Worm (Caenorhabditis elegans) whole organism, young adult: ENCODE results near the gene wdr-31.
A peak's percentile ranks its signal among the peaks of the same experiment; 100 is the strongest.

ENCODE experiments used
- B0035.1 ChIP-seq: sonication (generic microtip); optimal IDR thresholded peaks from 2 replicates; lab custom pipeline; 2016; ENCODE audit warnings: missing genetic modification characterization, mild to moderate bottlenecking, missing compliant biosample characterization, missing genotype, missing genetic modification reagents
- B0336.3 ChIP-seq: fragments of 200-800 bp; sonication (Bioruptor generic); IDR thresholded peaks from 2 replicates; pipeline ENCODE4 v1.3.6; 2022; ENCODE audit warnings: missing genetic modification characterization, missing compliant biosample characterization
- D2030.7 ChIP-seq: fragments of 200-800 bp; sonication (Bioruptor generic); IDR thresholded peaks from 2 replicates; pipeline ENCODE4 v1.3.6; 2022; ENCODE audit warnings: missing genetic modification reagents, missing genetic modification characterization, missing compliant biosample characterization
- F33H1.4 ChIP-seq: fragments of 200-800 bp; sonication (Bioruptor generic); IDR thresholded peaks from 2 replicates; pipeline ENCODE4 v1.3.6; 2022; ENCODE audit warnings: missing genetic modification reagents, missing genetic modification characterization, missing compliant biosample characterization
- F37B4.10 ChIP-seq: fragments of 200-800 bp; sonication (Bioruptor generic); IDR thresholded peaks from 2 replicates; pipeline ENCODE4 v1.3.6; 2022; ENCODE audit warnings: missing genetic modification characterization, missing compliant biosample characterization
- F52B5.7 ChIP-seq: sonication (generic microtip); optimal IDR thresholded peaks from 2 replicates; lab custom pipeline; 2016; ENCODE audit warnings: mild to moderate bottlenecking, missing genetic modification characterization, missing compliant biosample characterization
- F55B11.4 ChIP-seq: sonication (generic microtip); optimal IDR thresholded peaks from 2 replicates; lab custom pipeline; 2016; ENCODE audit warnings: missing compliant biosample characterization, missing genetic modification characterization, borderline replicate concordance; ENCODE audit not compliant: insufficient read depth
- F57C9.4 ChIP-seq: sonication (generic microtip); optimal IDR thresholded peaks from 2 replicates; lab custom pipeline; 2017; ENCODE audit warnings: mild to moderate bottlenecking, missing genetic modification characterization, missing compliant biosample characterization
- K11D2.4 ChIP-seq: fragments of 200-800 bp; sonication (Bioruptor generic); IDR thresholded peaks from 2 replicates; pipeline ENCODE4 v1.3.6; 2022; ENCODE audit warnings: missing genetic modification reagents, missing genetic modification characterization, missing compliant biosample characterization
- K12H6.12 ChIP-seq: fragments of 200-800 bp; sonication (Bioruptor generic); optimal IDR thresholded peaks from 2 replicates; lab custom pipeline; 2018; ENCODE audit warnings: mild to moderate bottlenecking, missing genetic modification characterization, missing compliant biosample characterization
- Y53F4B.3 ChIP-seq: fragments of 200-800 bp; sonication (Bioruptor generic); IDR thresholded peaks from 2 replicates; pipeline ENCODE4 v1.3.6; 2022; ENCODE audit warnings: missing genetic modification reagents, missing genetic modification characterization, missing compliant biosample characterization
- Y56A3A.18 ChIP-seq: fragments of 200-800 bp; sonication (Bioruptor generic); IDR thresholded peaks from 2 replicates; pipeline ENCODE4 v1.3.6; 2022; ENCODE audit warnings: missing genetic modification reagents, missing genetic modification characterization, missing compliant biosample characterization
- cebp-1 ChIP-seq, 2 experiments: fragments of 200-800 bp in 1 of 2; sonication (Bioruptor generic) in 1 of 2; sonication (generic microtip) in 1 of 2; IDR thresholded peaks in 1 of 2; optimal IDR thresholded peaks in 1 of 2; 2 replicates each; pipeline versions ENCODE4 v1.3.6 to Lab custom; 2017 to 2022; ENCODE audit warnings: missing compliant biosample characterization in 2 of 2, missing genetic modification characterization in 2 of 2, mild to moderate bottlenecking in 1 of 2, missing genetic modification reagents in 1 of 2, moderate library complexity in 1 of 2
- cebp-2 ChIP-seq: fragments of 200-800 bp; sonication (Bioruptor generic); IDR thresholded peaks from 2 replicates; pipeline ENCODE4 v1.3.6; 2022; ENCODE audit warnings: missing genetic modification characterization, missing compliant biosample characterization
- ceh-79 ChIP-seq: sonication (generic microtip); optimal IDR thresholded peaks from 2 replicates; lab custom pipeline; 2017; ENCODE audit warnings: mild to moderate bottlenecking, missing genetic modification characterization, missing compliant biosample characterization
- egrh-3 ChIP-seq: fragments of 200-800 bp; sonication (Bioruptor generic); IDR thresholded peaks from 2 replicates; pipeline ENCODE4 v1.3.6; 2022; ENCODE audit warnings: missing genetic modification reagents, missing genetic modification characterization, missing compliant biosample characterization
- him-1 ChIP-seq: sonication (generic microtip); optimal IDR thresholded peaks from 2 replicates; lab custom pipeline; 2016; ENCODE audit warnings: missing genotype, missing genetic modification reagents, missing genetic modification characterization, missing compliant biosample characterization
- hlh-26 ChIP-seq: fragments of 200-800 bp; sonication (Bioruptor generic); conservative IDR thresholded peaks from 2 replicates; pipeline ENCODE4 v1.3.6; 2022; ENCODE audit warnings: missing genetic modification reagents, missing genetic modification characterization, missing compliant biosample characterization
- hmg-1.2 ChIP-seq: fragments of 200-800 bp; sonication (Bioruptor generic); IDR thresholded peaks from 2 replicates; pipeline ENCODE4 v1.3.6; 2022; ENCODE audit warnings: missing genetic modification reagents, missing genetic modification characterization, missing compliant biosample characterization
- hsf-1 ChIP-seq: fragments of 200-800 bp; sonication (Bioruptor generic); IDR thresholded peaks from 2 replicates; pipeline ENCODE4 v1.3.6; 2022; ENCODE audit warnings: missing genetic modification reagents, missing genetic modification characterization, missing compliant biosample characterization
- let-526 ChIP-seq: fragments of 200-800 bp; sonication (Bioruptor generic); IDR thresholded peaks from 2 replicates; pipeline ENCODE4 v1.3.6; 2022; ENCODE audit warnings: missing genetic modification reagents, missing genetic modification characterization, missing compliant biosample characterization
- lin-35 ChIP-seq, 3 experiments: fragments of 150-350 bp in 2 of 3; sonication (generic microtip) in 1 of 3; optimal IDR thresholded peaks; 2 replicates each; lab custom pipeline; 2014 to 2018; ENCODE audit warnings: missing biosample characterization in 3 of 3, missing genetic modification characterization in 3 of 3, missing genetic modification reagents in 3 of 3
- lsl-1 ChIP-seq: fragments of 200-800 bp; sonication (Bioruptor generic); optimal IDR thresholded peaks from 2 replicates; lab custom pipeline; 2018; ENCODE audit warnings: mild to moderate bottlenecking, missing genetic modification characterization, moderate library complexity, missing compliant biosample characterization
- madf-3 ChIP-seq: fragments of 200-800 bp; sonication (Bioruptor generic); IDR thresholded peaks from 2 replicates; pipeline ENCODE4 v1.3.6; 2022; ENCODE audit warnings: missing genetic modification reagents, missing genetic modification characterization, missing compliant biosample characterization
- madf-8 ChIP-seq: fragments of 200-800 bp; sonication (Bioruptor generic); conservative IDR thresholded peaks from 2 replicates; pipeline ENCODE4 v1.3.6; 2022; ENCODE audit warnings: missing genetic modification reagents, missing genetic modification characterization, missing compliant biosample characterization
- nfyb-1 ChIP-seq: fragments of 200-800 bp; sonication (Bioruptor generic); IDR thresholded peaks from 2 replicates; pipeline ENCODE4 v1.3.6; 2022; ENCODE audit warnings: missing genetic modification reagents, missing genetic modification characterization, missing compliant biosample characterization
- pbrm-1 ChIP-seq: fragments of 200-800 bp; sonication (Bioruptor generic); IDR thresholded peaks from 2 replicates; pipeline ENCODE4 v1.3.6; 2022; ENCODE audit warnings: missing genetic modification reagents, missing genetic modification characterization, missing compliant biosample characterization
- rcor-1 ChIP-seq: fragments of 200-800 bp; sonication (Bioruptor generic); IDR thresholded peaks from 2 replicates; pipeline ENCODE4 v1.3.6; 2022; ENCODE audit warnings: missing genetic modification reagents, missing genetic modification characterization, missing compliant biosample characterization
- sdz-38 ChIP-seq: sonication (generic microtip); optimal IDR thresholded peaks from 2 replicates; lab custom pipeline; 2016; ENCODE audit warnings: missing genotype, missing genetic modification characterization, missing compliant biosample characterization
- snpc-3.4 ChIP-seq: sonication (generic microtip); optimal IDR thresholded peaks from 2 replicates; lab custom pipeline; 2017; ENCODE audit warnings: missing genetic modification characterization, mild to moderate bottlenecking, missing compliant biosample characterization, antibody characterized with exemption, moderate library complexity, missing genotype, missing genetic modification reagents
- sptf-2 ChIP-seq: fragments of 200-800 bp; sonication (Bioruptor generic); optimal IDR thresholded peaks from 2 replicates; lab custom pipeline; 2018; ENCODE audit warnings: mild to moderate bottlenecking, missing genetic modification characterization, missing compliant biosample characterization
- tbx-9 ChIP-seq: sonication (generic microtip); optimal IDR thresholded peaks from 2 replicates; lab custom pipeline; 2016; ENCODE audit warnings: borderline replicate concordance, missing genetic modification characterization, inconsistent platforms, missing compliant biosample characterization
- zfh-2 ChIP-seq: fragments of 200-800 bp; sonication (Bioruptor generic); conservative IDR thresholded peaks from 2 replicates; pipeline ENCODE4 v1.3.6; 2022; ENCODE audit warnings: missing genetic modification reagents, missing genetic modification characterization, missing compliant biosample characterization
- zim-3 ChIP-seq: sonication (generic microtip); optimal IDR thresholded peaks from 2 replicates; lab custom pipeline; 2017; ENCODE audit warnings: mild to moderate bottlenecking, missing genetic modification characterization, moderate library complexity, missing compliant biosample characterization
- ztf-18 ChIP-seq: sonication (generic microtip); optimal IDR thresholded peaks from 2 replicates; lab custom pipeline; 2016; ENCODE audit warnings: missing genotype, mild to moderate bottlenecking, missing genetic modification characterization, missing compliant biosample characterization
- ztf-22 ChIP-seq: fragments of 200-800 bp; sonication (Bioruptor generic); optimal IDR thresholded peaks from 2 replicates; lab custom pipeline; 2018; ENCODE audit warnings: mild to moderate bottlenecking, missing genetic modification characterization, moderate library complexity, missing compliant biosample characterization
- ztf-28 ChIP-seq: fragments of 200-800 bp; sonication (Bioruptor generic); IDR thresholded peaks from 2 replicates; pipeline ENCODE4 v1.3.6; 2022; ENCODE audit warnings: missing genetic modification reagents, missing genetic modification characterization, missing compliant biosample characterization

Gene wdr-31

DNA sequence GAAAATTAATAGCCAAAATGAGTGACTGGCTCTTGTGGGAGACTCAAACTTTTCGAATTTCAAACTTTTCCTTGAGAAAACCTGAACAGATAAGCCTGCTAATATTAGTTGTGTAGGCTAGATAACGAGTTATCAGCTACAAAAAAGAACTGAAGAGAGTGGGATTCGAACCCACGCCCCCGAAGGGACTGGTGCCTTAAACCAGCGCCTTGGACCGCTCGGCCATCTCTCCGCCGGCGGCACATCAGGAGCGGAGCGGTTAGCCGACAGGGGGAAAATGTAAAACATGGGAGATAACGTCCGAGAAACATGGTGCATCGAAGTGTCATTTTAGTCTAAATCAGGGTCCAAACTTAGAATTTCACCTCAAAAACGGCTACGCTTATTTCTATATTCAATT, 552 bp upstream of the wdr-31 start (continued):
- TF ChIP-seq ztf-28 (GFP tag; lab: Robert Waterston, UW): no peak
- peak; percentile 5 for TF ChIP-seq lsl-1 (GFP tag; lab: Kevin White, UChicago)

- no peak for TF ChIP-seq ztf-18
- TF ChIP-seq madf-3: 0 out of 2 replicates have a peak, but pooled peaks have one; percentile 23
- TF ChIP-seq zfh-2 (GFP tag; lab: Robert Waterston, UW): peak; percentile 39; the same call in 1 of the 2 replicates
- 0 out of 2 replicates have a peak, but pooled peaks have one; percentile 12 for TF ChIP-seq cebp-2
- no peak for TF ChIP-seq cebp-1 (GFP tag; IDR thresholded peaks at IDR 0.05; lab: Robert Waterston, UW)
- TF ChIP-seq cebp-1 (tag; optimal IDR thresholded peaks at IDR 0.05; lab: Kevin White, UChicago): peak; percentile 10
- TF ChIP-seq let-526 (GFP tag; lab: Robert Waterston, UW): no peak
- TF ChIP-seq egrh-3 (GFP tag; lab: Robert Waterston, UW): no peak
- TF ChIP-seq hmg-1.2 (GFP tag; lab: Robert Waterston, UW): peak; percentile 61; the same call in 1 of the 2 replicates
These were observed 357 bp downstream of the wdr-31 start for ce11 chrII:2734735-2735134.

DNA sequence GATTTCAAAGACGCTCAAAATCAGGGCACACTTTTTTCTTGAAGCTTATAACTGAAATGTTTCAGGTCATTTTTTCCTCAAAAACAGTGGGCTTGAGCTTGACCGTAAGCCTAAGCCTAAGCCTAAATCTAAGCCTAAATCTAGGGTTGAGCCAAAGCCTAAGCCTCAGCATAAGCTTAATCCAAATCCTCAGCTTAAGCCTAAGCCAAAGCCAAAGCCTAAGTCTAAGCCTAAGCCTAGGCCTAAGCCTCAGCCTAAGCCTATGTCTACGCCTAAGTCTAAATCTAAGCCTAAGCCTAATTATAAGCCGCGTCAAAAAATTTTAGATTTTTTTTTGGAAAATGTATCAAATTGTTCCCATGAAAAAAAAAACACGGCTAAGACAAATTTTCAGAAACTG, 826 bp downstream of the wdr-31 start:
- no peak for TF ChIP-seq him-1 (tag; lab: Kevin White, UChicago)
- no peak for TF ChIP-seq sdz-38 (tag; lab: Kevin White, UChicago)
- TF ChIP-seq F37B4.10 (GFP tag; lab: Robert Waterston, UW): no peak
- no peak for TF ChIP-seq zim-3 (tag; lab: Kevin White, UChicago)
- TF ChIP-seq Y56A3A.18: no peak
- no peak for TF ChIP-seq ztf-28 (GFP tag; lab: Robert Waterston, UW)
- TF ChIP-seq B0035.1 (tag; lab: Kevin White, UChicago): no peak
- TF ChIP-seq Y53F4B.3 (GFP tag; lab: Robert Waterston, UW): no peak
- TF ChIP-seq hsf-1 (GFP tag; lab: Robert Waterston, UW): no peak
- no peak for TF ChIP-seq pbrm-1
- TF ChIP-seq tbx-9 (tag; lab: Kevin White, UChicago): no peak
- TF ChIP-seq nfyb-1 (GFP tag; lab: Robert Waterston, UW): no peak
- TF ChIP-seq lin-35 (GFP tag; optimal IDR thresholded peaks at IDR 0.05; lab: Kevin White, UChicago): no peak
- TF ChIP-seq D2030.7: no peak
- TF ChIP-seq ztf-18: no peak
- TF ChIP-seq K11D2.4 (GFP tag; lab: Robert Waterston, UW): no peak
- TF ChIP-seq, all 124 proteins: peak for 0

DNA sequence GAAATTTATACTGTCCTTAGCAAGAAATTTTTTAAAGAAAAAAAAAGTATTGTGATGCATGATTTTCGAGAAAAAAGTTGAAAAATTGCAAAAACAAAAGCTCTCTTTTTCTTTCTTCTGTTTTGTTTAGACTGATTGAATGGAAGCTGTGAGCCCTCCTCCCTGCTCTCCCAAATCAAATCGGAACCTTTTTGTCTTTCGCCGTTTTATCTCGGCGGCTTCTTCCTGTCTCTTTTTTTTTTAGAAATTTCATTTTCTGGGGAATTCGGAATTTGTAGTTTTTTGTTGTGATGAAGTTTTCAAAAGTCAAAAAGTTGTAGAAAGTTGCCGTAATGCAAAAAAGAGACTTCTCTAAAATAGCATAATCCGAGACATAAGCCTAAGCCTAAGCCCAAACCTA, 4.4 kb downstream of the wdr-31 start:
- TF ChIP-seq F55B11.4 (tag; lab: Kevin White, UChicago): no peak
- no peak for TF ChIP-seq snpc-3.4 (tag; lab: Kevin White, UChicago)
- no peak for TF ChIP-seq B0336.3 (GFP tag; lab: Robert Waterston, UW)
- TF ChIP-seq ztf-22 (GFP tag; lab: Kevin White, UChicago): no peak
- no peak for TF ChIP-seq sptf-2 (GFP tag; lab: Kevin White, UChicago)
- no peak for TF ChIP-seq F57C9.4 (tag; lab: Kevin White, UChicago)
- no peak for TF ChIP-seq hlh-26 (GFP tag; lab: Robert Waterston, UW)
- no peak for TF ChIP-seq K12H6.12 (tag; lab: Kevin White, UChicago)
- TF ChIP-seq F33H1.4: no peak
- no peak for TF ChIP-seq sdz-38 (tag; lab: Kevin White, UChicago)
- TF ChIP-seq madf-8 (GFP tag; lab: Robert Waterston, UW): no peak
- no peak for TF ChIP-seq hsf-1 (GFP tag; lab: Robert Waterston, UW)
- TF ChIP-seq ceh-79: no peak
- TF ChIP-seq F52B5.7 (tag; lab: Kevin White, UChicago): no peak
- no peak for TF ChIP-seq ztf-28 (GFP tag; lab: Robert Waterston, UW)
- TF ChIP-seq rcor-1 (GFP tag; lab: Robert Waterston, UW): no peak
